Worm (Caenorhabditis elegans) whole organism, late embryonic: ENCODE data around the gene srsx-8.

Experiments
- C08G9.2 ChIP-seq: sonication (generic microtip); optimal IDR thresholded peaks from 2 replicates; lab custom pipeline; 2016; ENCODE audit warnings: mild to moderate bottlenecking, missing genetic modification characterization, moderate library complexity, missing compliant biosample characterization
- ama-1 ChIP-seq: fragments of 150-350 bp; optimal IDR thresholded peaks from 2 replicates; lab custom pipeline; 2014
- ceh-18 ChIP-seq: sonication (generic microtip); optimal IDR thresholded peaks from 2 replicates; lab custom pipeline; 2016; ENCODE audit warnings: missing genetic modification characterization, missing compliant biosample characterization
- ceh-19 ChIP-seq: fragments of 200-800 bp; sonication (Bioruptor generic); optimal IDR thresholded peaks from 2 replicates; lab custom pipeline; 2018; ENCODE audit warnings: mild to moderate bottlenecking, missing genetic modification characterization, missing compliant biosample characterization
- ceh-24 ChIP-seq: sonication (generic microtip); optimal IDR thresholded peaks from 2 replicates; lab custom pipeline; 2016; ENCODE audit warnings: mild to moderate bottlenecking, missing genetic modification characterization, missing compliant biosample characterization
- ceh-31 ChIP-seq: sonication (generic microtip); optimal IDR thresholded peaks from 2 replicates; lab custom pipeline; 2016; ENCODE audit warnings: missing genetic modification characterization, missing compliant biosample characterization
- ceh-45 ChIP-seq: fragments of 200-800 bp; sonication (Bioruptor generic); IDR thresholded peaks from 2 replicates; pipeline ENCODE4 v1.3.6; 2022; ENCODE audit warnings: missing genetic modification reagents, missing genetic modification characterization, missing compliant biosample characterization
- ceh-48 ChIP-seq: sonication (generic microtip); optimal IDR thresholded peaks from 2 replicates; lab custom pipeline; 2016; ENCODE audit warnings: missing genetic modification characterization, inconsistent platforms, missing compliant biosample characterization
- ceh-6 ChIP-seq: fragments of 200-800 bp; sonication (Bioruptor generic); optimal IDR thresholded peaks from 2 replicates; lab custom pipeline; 2018; ENCODE audit warnings: mild to moderate bottlenecking, missing genetic modification characterization, missing compliant biosample characterization
- ceh-9 ChIP-seq: sonication (generic microtip); optimal IDR thresholded peaks from 2 replicates; lab custom pipeline; 2016; ENCODE audit warnings: mild to moderate bottlenecking, missing genetic modification characterization, inconsistent platforms, missing compliant biosample characterization
- dmd-4 ChIP-seq: sonication (generic microtip); optimal IDR thresholded peaks from 2 replicates; lab custom pipeline; 2016; ENCODE audit warnings: borderline replicate concordance, missing genetic modification characterization, missing compliant biosample characterization
- eyg-1 ChIP-seq: sonication (generic microtip); optimal IDR thresholded peaks from 2 replicates; lab custom pipeline; 2016; ENCODE audit warnings: missing genotype, missing genetic modification characterization, missing compliant biosample characterization
- fax-1 ChIP-seq: sonication (generic microtip); optimal IDR thresholded peaks from 2 replicates; lab custom pipeline; 2016; ENCODE audit warnings: missing genotype, missing genetic modification characterization, missing compliant biosample characterization
- hlh-6 ChIP-seq: sonication (generic microtip); optimal IDR thresholded peaks from 2 replicates; lab custom pipeline; 2016; ENCODE audit warnings: missing genotype, missing genetic modification characterization, missing compliant biosample characterization
- hlh-8 ChIP-seq: sonication (generic microtip); optimal IDR thresholded peaks from 2 replicates; lab custom pipeline; 2016; ENCODE audit warnings: missing genotype, missing genetic modification characterization, missing compliant biosample characterization
- mec-3 ChIP-seq: sonication (generic microtip); optimal IDR thresholded peaks from 2 replicates; lab custom pipeline; 2016; ENCODE audit warnings: borderline replicate concordance, missing genetic modification characterization, missing compliant biosample characterization
- odd-2 ChIP-seq: sonication (generic microtip); optimal IDR thresholded peaks from 2 replicates; lab custom pipeline; 2017; ENCODE audit warnings: antibody characterized with exemption, mild to moderate bottlenecking, missing genetic modification characterization, missing compliant biosample characterization
- pha-2 ChIP-seq: sonication (generic microtip); optimal IDR thresholded peaks from 2 replicates; lab custom pipeline; 2017; ENCODE audit warnings: mild to moderate bottlenecking, missing genetic modification characterization, missing compliant biosample characterization
- pha-4 ChIP-seq: fragments of 150-350 bp; optimal IDR thresholded peaks from 2 replicates; lab custom pipeline; 2018; ENCODE audit warnings: missing biosample characterization, missing genetic modification reagents, missing genetic modification characterization
- pqm-1 ChIP-seq: sonication (generic microtip); optimal IDR thresholded peaks from 2 replicates; lab custom pipeline; 2016; ENCODE audit warnings: missing genetic modification characterization, missing compliant biosample characterization
- pros-1 ChIP-seq: fragments of 150-350 bp; optimal IDR thresholded peaks from 2 replicates; lab custom pipeline; 2014; ENCODE audit warnings: missing biosample characterization, missing genetic modification reagents, missing genetic modification characterization
- ref-2 ChIP-seq: sonication (generic microtip); optimal IDR thresholded peaks from 2 replicates; lab custom pipeline; 2016; ENCODE audit warnings: missing genetic modification characterization, missing compliant biosample characterization
- sox-4 ChIP-seq: sonication (generic microtip); optimal IDR thresholded peaks from 2 replicates; lab custom pipeline; 2017; ENCODE audit warnings: mild to moderate bottlenecking, missing genetic modification characterization, inconsistent platforms, missing compliant biosample characterization
- syd-9 ChIP-seq: sonication (generic microtip); optimal IDR thresholded peaks from 2 replicates; lab custom pipeline; 2016; ENCODE audit warnings: mild to moderate bottlenecking, missing genetic modification characterization, moderate library complexity, missing compliant biosample characterization
- tbx-2 ChIP-seq: sonication (generic microtip); optimal IDR thresholded peaks from 2 replicates; lab custom pipeline; 2016; ENCODE audit warnings: missing genetic modification characterization, missing compliant biosample characterization
- unc-3 ChIP-seq, 2 experiments: fragments of 200-800 bp in 1 of 2; sonication (Bioruptor generic) in 1 of 2; sonication (generic microtip) in 1 of 2; conservative IDR thresholded peaks in 1 of 2; optimal IDR thresholded peaks in 1 of 2; 2 replicates each; pipeline versions ENCODE4 v1.3.6 to Lab custom; 2016 to 2022; ENCODE audit warnings: missing compliant biosample characterization in 2 of 2, missing genetic modification characterization in 2 of 2, missing genetic modification reagents in 1 of 2
- unc-42 ChIP-seq: sonication (generic microtip); optimal IDR thresholded peaks from 2 replicates; lab custom pipeline; 2016; ENCODE audit warnings: missing genotype, missing genetic modification characterization, missing compliant biosample characterization
- unc-55 ChIP-seq: sonication (generic microtip); optimal IDR thresholded peaks from 2 replicates; lab custom pipeline; 2017; ENCODE audit warnings: missing biosample characterization, missing genetic modification reagents, missing genetic modification characterization
- ztf-16 ChIP-seq: sonication (generic microtip); optimal IDR thresholded peaks from 2 replicates; lab custom pipeline; 2017; ENCODE audit warnings: missing genetic modification characterization, missing compliant biosample characterization

srsx-8 gene

DNA sequence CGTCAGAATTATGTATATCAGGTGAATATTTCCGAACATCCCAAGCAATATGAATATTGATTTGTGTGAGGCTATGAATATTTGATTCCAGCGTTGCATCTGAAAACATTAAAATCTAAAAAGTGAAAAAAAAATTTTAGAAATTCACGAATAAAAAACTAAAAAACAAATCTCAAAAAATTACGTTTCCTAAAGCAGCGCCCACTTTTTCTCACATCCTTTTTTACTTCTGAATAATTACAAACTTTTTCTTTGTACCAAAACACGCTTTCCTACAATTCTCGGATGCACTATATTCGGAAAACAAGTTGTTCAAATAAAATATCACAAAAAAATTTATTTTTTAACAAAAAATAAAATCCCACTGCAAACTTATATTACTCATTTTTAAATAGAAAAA lies at the start of gene srsx-8:
srsx-8 (minus strand) TSS at position 101 of the 400 bp plus-strand sequence.
- TF ChIP-seq sox-4 (tag; lab: Kevin White, UChicago) (no peak), ceh-24 (tag; lab: Kevin White, UChicago) (no peak), ztf-16 (tag; lab: Kevin White, UChicago) (no peak)

ce11 chrV:1600561-1601088 lies 47.7 kb upstream of the srsx-8 start, which contains the start of gene F16B4.2:
Gene F16B4.2, plus strand, starts transcription at chrV:1601038.
- no peak for TF ChIP-seq ama-1
- TF ChIP-seq ceh-19 (GFP tag; lab: Kevin White, UChicago) = no peak
- TF ChIP-seq pqm-1 (tag; lab: Kevin White, UChicago) = no peak
- no peak for TF ChIP-seq odd-2
- no peak for TF ChIP-seq ref-2
- no peak for TF ChIP-seq mec-3 (tag; lab: Kevin White, UChicago)

DNA sequence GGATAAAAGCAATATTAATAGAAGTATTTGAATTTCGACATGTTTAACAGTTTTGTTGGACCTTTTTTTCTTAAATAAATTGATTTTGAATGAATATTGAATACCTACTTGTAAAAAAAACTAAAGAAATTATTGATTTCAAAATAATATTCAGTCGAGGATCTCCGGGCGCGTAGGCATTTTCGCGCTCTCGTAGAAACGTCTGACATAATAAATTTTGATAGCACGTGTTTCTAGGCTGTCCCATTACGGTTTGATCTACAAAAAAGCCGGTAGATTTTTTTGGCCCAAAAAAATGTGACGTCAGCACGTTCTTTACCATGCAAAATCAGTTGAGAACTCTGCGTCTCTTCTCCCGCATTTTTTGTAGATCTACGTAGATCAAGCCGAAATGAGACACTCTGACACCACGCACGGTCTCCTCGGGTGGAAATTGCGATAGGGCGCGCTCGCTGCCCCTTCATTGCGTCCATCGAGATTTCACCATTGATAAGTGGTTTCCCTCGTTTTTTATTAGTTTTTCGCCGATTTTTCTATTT lies 41.7 kb upstream of the srsx-8 start:
- TF ChIP-seq ceh-6 (GFP tag; lab: Kevin White, UChicago) (no peak), ceh-18 (tag; lab: Kevin White, UChicago) (no peak), pha-4 (no peak), pqm-1 (tag; lab: Kevin White, UChicago) (no peak), eyg-1 (tag; lab: Kevin White, UChicago) (no peak), ceh-31 (no peak), tbx-2 (tag; lab: Kevin White, UChicago) (no peak), ceh-48 (tag; lab: Kevin White, UChicago) (no peak), hlh-8 (tag; lab: Kevin White, UChicago) (no peak), pha-2 (tag; lab: Kevin White, UChicago) (no peak), fax-1 (tag; lab: Kevin White, UChicago) (no peak), syd-9 (tag; lab: Kevin White, UChicago) (no peak), ceh-19 (GFP tag; lab: Kevin White, UChicago) (no peak), odd-2 (no peak), unc-42 (no peak)

- TF ChIP-seq ceh-45 = no peak
These were observed 41.0 kb upstream of the srsx-8 start, which contains the start of gene F16B4.4 for ce11 chrV:1593799-1594420. Gene F16B4.4, plus strand, starts transcription at chrV:1594019.

DNA sequence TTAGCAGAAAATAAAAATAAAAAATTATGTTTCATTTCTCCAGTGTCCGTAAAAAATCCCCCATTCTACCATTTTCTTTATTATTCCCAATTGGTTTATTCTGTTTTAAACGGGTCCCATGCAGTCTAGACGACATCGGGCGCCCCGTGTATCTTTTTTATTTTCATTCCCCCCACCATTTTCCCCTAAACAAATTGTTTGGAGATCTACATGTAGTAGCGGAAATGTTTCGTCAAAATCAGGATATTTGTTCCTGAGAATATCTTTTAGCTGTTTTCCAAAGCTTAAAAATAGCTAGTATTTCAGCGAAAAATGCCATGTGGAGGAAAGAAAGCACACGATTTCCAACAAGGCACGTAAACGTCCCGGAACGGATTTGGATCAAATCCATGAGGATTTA lies 35.2 kb upstream of the srsx-8 start, which contains the start of gene F16B4.5:
F16B4.5 (plus strand) TSS at position 301 of the 400 bp plus-strand sequence.
- TF ChIP-seq hlh-6 (tag; lab: Kevin White, UChicago) = no peak
- no peak for TF ChIP-seq ceh-9 (tag; lab: Kevin White, UChicago)
- TF ChIP-seq pros-1 (tag; lab: Kevin White, UChicago) = no peak
- no peak for TF ChIP-seq ceh-45
- TF ChIP-seq pqm-1 (tag; lab: Kevin White, UChicago) = no peak
- no peak for TF ChIP-seq ceh-19 (GFP tag; lab: Kevin White, UChicago)
- TF ChIP-seq sox-4 (tag; lab: Kevin White, UChicago) = no peak
- no peak for TF ChIP-seq ztf-16 (tag; lab: Kevin White, UChicago)
- TF ChIP-seq, all 69 proteins: peak for 0

ce11 chrV:1586906-1587305 lies 34.0 kb upstream of the srsx-8 start, which contains the start of gene F16B4.6:
Gene F16B4.6, plus strand, starts transcription at chrV:1587206.
- TF ChIP-seq mec-3 (tag; lab: Kevin White, UChicago) (no peak), C08G9.2 (no peak), hlh-8 (tag; lab: Kevin White, UChicago) (no peak), ref-2 (no peak), unc-3 (GFP tag; conservative IDR thresholded peaks at IDR 0.05; lab: Robert Waterston, UW) (no peak), unc-3 (tag; optimal IDR thresholded peaks at IDR 0.05; lab: Kevin White, UChicago) (no peak), ceh-6 (GFP tag; lab: Kevin White, UChicago) (no peak), unc-55 (GFP tag; lab: Kevin White, UChicago) (no peak), ceh-45 (no peak), pha-2 (tag; lab: Kevin White, UChicago) (no peak), dmd-4 (tag; lab: Kevin White, UChicago) (no peak)
- TF ChIP-seq, all 69 proteins: peak for 0
